Worm (Caenorhabditis elegans) whole organism, L1 larva: ENCODE results near the gene R11F4.1.

Experiments used
- C16A3.4 ChIP-seq: fragments of 150-350 bp; optimal IDR thresholded peaks from 2 replicates; lab custom pipeline; 2014; ENCODE audit warnings: missing biosample characterization, missing genetic modification characterization
- C34B4.2 ChIP-seq: sonication (generic microtip); optimal IDR thresholded peaks from 2 replicates; lab custom pipeline; 2017; ENCODE audit warnings: mild to moderate bottlenecking, missing genetic modification characterization, missing compliant biosample characterization
- Y116A8C.19 ChIP-seq: sonication (generic microtip); optimal IDR thresholded peaks from 2 replicates; lab custom pipeline; 2016; ENCODE audit warnings: missing compliant biosample characterization, missing genetic modification characterization, borderline replicate concordance
- ama-1 ChIP-seq: fragments of 150-350 bp; optimal IDR thresholded peaks from 2 replicates; lab custom pipeline; 2014
- blmp-1 ChIP-seq: fragments of 150-350 bp; optimal IDR thresholded peaks from 2 replicates; lab custom pipeline; 2014; ENCODE audit warnings: missing biosample characterization, missing genetic modification characterization
- ceh-88 ChIP-seq: fragments of 200-800 bp; sonication (Bioruptor generic); IDR thresholded peaks from 2 replicates; pipeline ENCODE4 v1.3.6; 2022; ENCODE audit warnings: missing genetic modification characterization, missing compliant biosample characterization
- ceh-90 ChIP-seq: sonication (generic microtip); optimal IDR thresholded peaks from 2 replicates; lab custom pipeline; 2016; ENCODE audit warnings: missing genetic modification characterization, missing compliant biosample characterization
- dpl-1 ChIP-seq, 3 experiments: fragments of 150-350 bp in 2 of 3; sonication (generic microtip) in 1 of 3; optimal IDR thresholded peaks; 2 replicates each; lab custom pipeline; 2014 to 2017; ENCODE audit warnings: missing biosample characterization in 3 of 3, missing genetic modification characterization in 3 of 3, missing genetic modification reagents in 3 of 3
- dsc-1 ChIP-seq: sonication (generic microtip); optimal IDR thresholded peaks from 2 replicates; lab custom pipeline; 2016; ENCODE audit warnings: mild to moderate bottlenecking, missing genetic modification characterization, missing compliant biosample characterization
- efl-1 ChIP-seq, 4 experiments: fragments of 150-350 bp; optimal IDR thresholded peaks in 3 of 4; peaks in 1 of 4; 1 replicate in 1 of 4; 2 replicates in 3 of 4; lab custom pipeline; 2014; ENCODE audit warnings: missing biosample characterization in 2 of 4, missing genetic modification characterization in 2 of 4, missing genetic modification reagents in 2 of 4
- efl-3 ChIP-seq: fragments of 200-800 bp; sonication (Bioruptor generic); optimal IDR thresholded peaks from 2 replicates; lab custom pipeline; 2018; ENCODE audit warnings: mild to moderate bottlenecking, missing genetic modification characterization, missing compliant biosample characterization
- egl-13 ChIP-seq: sonication (generic microtip); optimal IDR thresholded peaks from 2 replicates; lab custom pipeline; 2016; ENCODE audit warnings: missing genotype, missing genetic modification reagents, missing genetic modification characterization, missing compliant biosample characterization
- egl-27 ChIP-seq, 2 experiments: fragments of 150-350 bp in 1 of 2; sonication (generic microtip); optimal IDR thresholded peaks; 3 replicates each; lab custom pipeline; 2017 to 2018; ENCODE audit warnings: missing biosample characterization in 2 of 2, missing genetic modification characterization in 2 of 2, missing genetic modification reagents in 2 of 2
- elt-2 ChIP-seq: sonication (generic microtip); optimal IDR thresholded peaks from 2 replicates; lab custom pipeline; 2016; ENCODE audit warnings: missing genetic modification characterization, mild to moderate bottlenecking, inconsistent platforms, missing compliant biosample characterization, missing genetic modification reagents
- ets-5 ChIP-seq: fragments of 200-800 bp; sonication (Bioruptor generic); IDR thresholded peaks from 2 replicates; pipeline ENCODE4 v1.3.6; 2022; ENCODE audit warnings: missing genetic modification characterization, missing compliant biosample characterization
- grh-1 ChIP-seq: fragments of 200-800 bp; sonication (Bioruptor generic); IDR thresholded peaks from 2 replicates; pipeline ENCODE4 v1.3.6; 2022; ENCODE audit warnings: missing genetic modification reagents, missing genetic modification characterization, missing compliant biosample characterization
- irx-1 ChIP-seq: sonication (generic microtip); optimal IDR thresholded peaks from 2 replicates; lab custom pipeline; 2016; ENCODE audit warnings: missing genetic modification characterization, missing compliant biosample characterization
- jun-1 ChIP-seq: fragments of 150-350 bp; optimal IDR thresholded peaks from 2 replicates; lab custom pipeline; 2014; ENCODE audit warnings: missing biosample characterization, missing genetic modification reagents, missing genetic modification characterization
- lin-13 ChIP-seq: fragments of 150-350 bp; optimal IDR thresholded peaks from 2 replicates; lab custom pipeline; 2014; ENCODE audit warnings: missing biosample characterization, missing genetic modification reagents, missing genetic modification characterization
- lin-35 ChIP-seq, 2 experiments: fragments of 150-350 bp; optimal IDR thresholded peaks; 2 replicates each; lab custom pipeline; 2014; ENCODE audit warnings: missing biosample characterization in 2 of 2, missing genetic modification characterization in 2 of 2, missing genetic modification reagents in 2 of 2
- lir-3 ChIP-seq: sonication (generic microtip); optimal IDR thresholded peaks from 2 replicates; lab custom pipeline; 2016; ENCODE audit warnings: mild to moderate bottlenecking, missing genetic modification characterization, moderate library complexity, missing compliant biosample characterization; ENCODE audit not compliant: poor library complexity
- mab-9 ChIP-seq: fragments of 200-800 bp; sonication (Bioruptor generic); IDR thresholded peaks from 2 replicates; pipeline ENCODE4 v1.3.6; 2022; ENCODE audit warnings: missing genetic modification reagents, missing genetic modification characterization, missing compliant biosample characterization
- mef-2 ChIP-seq: fragments of 150-350 bp; optimal IDR thresholded peaks from 2 replicates; lab custom pipeline; 2014; ENCODE audit warnings: missing biosample characterization, missing genetic modification characterization
- nhr-11 ChIP-seq: fragments of 150-350 bp; optimal IDR thresholded peaks from 2 replicates; lab custom pipeline; 2014; ENCODE audit warnings: missing biosample characterization, missing genetic modification characterization
- nhr-12 ChIP-seq: sonication (generic microtip); optimal IDR thresholded peaks from 2 replicates; lab custom pipeline; 2017; ENCODE audit warnings: missing biosample characterization, missing genetic modification characterization
- nhr-19 ChIP-seq: fragments of 200-800 bp; sonication (Bioruptor generic); conservative IDR thresholded peaks from 2 replicates; pipeline ENCODE4 v1.3.6; 2022; ENCODE audit warnings: missing genetic modification characterization, missing compliant biosample characterization
- nhr-20 ChIP-seq: sonication (generic microtip); optimal IDR thresholded peaks from 2 replicates; lab custom pipeline; 2016; ENCODE audit warnings: mild to moderate bottlenecking, missing genetic modification characterization, missing compliant biosample characterization
- nhr-28 ChIP-seq: fragments of 150-350 bp; optimal IDR thresholded peaks from 2 replicates; lab custom pipeline; 2014; ENCODE audit warnings: missing biosample characterization, missing genetic modification characterization
- nhr-47 ChIP-seq: sonication (generic microtip); optimal IDR thresholded peaks from 2 replicates; lab custom pipeline; 2016; ENCODE audit warnings: mild to moderate bottlenecking, missing genetic modification characterization, moderate library complexity, missing compliant biosample characterization
- nhr-71 ChIP-seq: sonication (generic microtip); optimal IDR thresholded peaks from 2 replicates; lab custom pipeline; 2016; ENCODE audit warnings: mild to moderate bottlenecking, missing genetic modification characterization, moderate library complexity, missing compliant biosample characterization
- nhr-76 ChIP-seq: sonication (generic microtip); optimal IDR thresholded peaks from 2 replicates; lab custom pipeline; 2017; ENCODE audit warnings: missing biosample characterization, missing genetic modification characterization
- nhr-85 ChIP-seq: sonication (generic microtip); peaks from one replicate; lab custom pipeline; 2016; ENCODE audit warnings: missing genetic modification characterization, inconsistent platforms, missing compliant biosample characterization
- nhr-90 ChIP-seq: sonication (generic microtip); optimal IDR thresholded peaks from 2 replicates; lab custom pipeline; 2016; ENCODE audit warnings: mild to moderate bottlenecking, missing genetic modification characterization, missing compliant biosample characterization; ENCODE audit not compliant: poor library complexity
- pqm-1 ChIP-seq: sonication (generic microtip); optimal IDR thresholded peaks from 3 replicates; lab custom pipeline; 2017; ENCODE audit warnings: missing biosample characterization, missing genetic modification characterization
- rnt-1 ChIP-seq: sonication (generic microtip); optimal IDR thresholded peaks from 2 replicates; lab custom pipeline; 2016; ENCODE audit warnings: mild to moderate bottlenecking, missing genetic modification characterization, moderate library complexity, missing compliant biosample characterization
- snpc-4 ChIP-seq: fragments of 150-350 bp; optimal IDR thresholded peaks from 2 replicates; lab custom pipeline; 2014; ENCODE audit warnings: missing biosample characterization, missing genetic modification characterization
- sox-4 ChIP-seq: sonication (generic microtip); optimal IDR thresholded peaks from 2 replicates; lab custom pipeline; 2016; ENCODE audit warnings: missing genetic modification characterization, missing compliant biosample characterization
- sptf-1 ChIP-seq: fragments of 150-350 bp; optimal IDR thresholded peaks from 2 replicates; lab custom pipeline; 2014; ENCODE audit warnings: missing biosample characterization, missing genetic modification characterization
- tbx-2 ChIP-seq: sonication (generic microtip); optimal IDR thresholded peaks from 2 replicates; lab custom pipeline; 2016; ENCODE audit warnings: missing genetic modification characterization, missing compliant biosample characterization
- unc-130 ChIP-seq: fragments of 150-350 bp; optimal IDR thresholded peaks from 2 replicates; lab custom pipeline; 2017; ENCODE audit warnings: missing biosample characterization, missing genetic modification characterization, inconsistent platforms
- unc-62 ChIP-seq: fragments of 150-350 bp; optimal IDR thresholded peaks from 2 replicates; lab custom pipeline; 2014; ENCODE audit warnings: missing biosample characterization, missing genetic modification reagents, missing genetic modification characterization
- unc-86 ChIP-seq: sonication (generic microtip); optimal IDR thresholded peaks from 2 replicates; lab custom pipeline; 2016; ENCODE audit warnings: missing genetic modification characterization, missing compliant biosample characterization
- unc-98 ChIP-seq: fragments of 200-800 bp; sonication (Bioruptor generic); IDR thresholded peaks from 2 replicates; pipeline ENCODE4 v1.3.6; 2022; ENCODE audit warnings: missing genetic modification characterization, missing compliant biosample characterization
- ztf-4 ChIP-seq: fragments of 150-350 bp; optimal IDR thresholded peaks from 2 replicates; lab custom pipeline; 2014; ENCODE audit warnings: missing biosample characterization, missing genetic modification characterization

Gene R11F4.1

DNA sequence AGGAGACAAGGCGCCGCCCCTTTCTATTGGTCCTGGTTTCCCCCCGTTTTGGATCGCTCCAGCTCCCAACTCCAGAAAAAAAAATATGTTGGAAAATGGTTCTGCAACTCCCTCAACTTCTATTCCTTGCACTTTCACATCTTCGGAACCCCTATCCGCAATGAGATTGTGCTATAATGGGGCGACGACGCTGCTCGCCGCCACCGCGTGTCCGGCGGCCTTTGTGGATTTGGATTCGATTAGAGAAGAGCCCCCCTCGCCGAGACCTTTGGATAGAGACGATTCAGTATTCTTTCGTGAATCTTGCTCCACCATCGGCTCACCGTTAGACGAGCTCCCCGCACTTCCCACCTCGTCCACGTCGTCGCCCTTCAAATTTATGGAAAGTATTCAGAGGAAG lies 15.5 kb downstream of the R11F4.1 start:
- no peak for TF ChIP-seq nhr-85 (tag; lab: Kevin White, UChicago)
- no peak for TF ChIP-seq snpc-4
- no peak for TF ChIP-seq mab-9 (GFP tag; lab: Robert Waterston, UW)
- no peak for TF ChIP-seq nhr-19
- no peak for TF ChIP-seq elt-2 (tag; lab: Kevin White, UChicago)
- no peak for TF ChIP-seq rnt-1 (tag; lab: Kevin White, UChicago)
- TF ChIP-seq sptf-1, result no peak
- TF ChIP-seq efl-1 (optimal IDR thresholded peaks at IDR 0.05; lab: Kevin White, UChicago), result no peak
- no peak for TF ChIP-seq efl-1 (GFP tag; optimal IDR thresholded peaks at IDR 0.05 in 1 of 2; lab: Kevin White, UChicago)
- TF ChIP-seq dpl-1 (GFP tag; optimal IDR thresholded peaks at IDR 0.05; lab: Kevin White, UChicago), result no peak
- TF ChIP-seq lir-3 (tag; lab: Kevin White, UChicago), result no peak
- no peak for TF ChIP-seq pqm-1
- TF ChIP-seq lin-13 (GFP tag; lab: Kevin White, UChicago), result no peak
- TF ChIP-seq egl-13, result no peak

DNA sequence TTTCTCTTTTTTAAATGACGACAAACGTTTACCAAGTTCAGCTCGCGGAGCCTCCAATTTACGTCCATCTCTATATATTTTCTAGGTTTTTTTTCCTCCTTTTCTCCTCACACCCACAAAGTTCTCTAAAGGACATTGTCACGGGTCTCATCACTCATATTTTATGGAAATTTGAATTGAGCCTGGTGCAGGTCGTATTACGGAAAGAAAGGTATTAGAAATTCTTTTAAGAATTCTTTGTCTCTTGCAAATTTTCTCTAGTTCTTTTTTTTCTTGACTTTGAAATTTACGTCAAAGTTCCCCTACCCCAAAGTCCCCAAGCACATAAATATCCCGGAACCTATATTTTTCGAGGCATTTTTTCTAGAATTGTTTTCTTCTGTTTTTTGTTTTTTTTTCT lies 26.8 kb downstream of the R11F4.1 start:
- TF ChIP-seq unc-62 (GFP tag; lab: Kevin White, UChicago) (no peak), C16A3.4 (tag; lab: Kevin White, UChicago) (no peak), ceh-88 (GFP tag; lab: Robert Waterston, UW) (no peak), nhr-90 (tag; lab: Kevin White, UChicago) (no peak), nhr-71 (tag; lab: Kevin White, UChicago) (no peak), ama-1 (lab: Kevin White, UChicago) (no peak), sox-4 (tag; lab: Kevin White, UChicago) (no peak), Y116A8C.19 (tag; lab: Kevin White, UChicago) (no peak), lin-35 (GFP tag; optimal IDR thresholded peaks at IDR 0.05; lab: Kevin White, UChicago) (no peak), nhr-76 (no peak), nhr-11 (tag; lab: Kevin White, UChicago) (no peak), ceh-90 (no peak), efl-3 (GFP tag; lab: Kevin White, UChicago) (no peak), irx-1 (no peak)

DNA sequence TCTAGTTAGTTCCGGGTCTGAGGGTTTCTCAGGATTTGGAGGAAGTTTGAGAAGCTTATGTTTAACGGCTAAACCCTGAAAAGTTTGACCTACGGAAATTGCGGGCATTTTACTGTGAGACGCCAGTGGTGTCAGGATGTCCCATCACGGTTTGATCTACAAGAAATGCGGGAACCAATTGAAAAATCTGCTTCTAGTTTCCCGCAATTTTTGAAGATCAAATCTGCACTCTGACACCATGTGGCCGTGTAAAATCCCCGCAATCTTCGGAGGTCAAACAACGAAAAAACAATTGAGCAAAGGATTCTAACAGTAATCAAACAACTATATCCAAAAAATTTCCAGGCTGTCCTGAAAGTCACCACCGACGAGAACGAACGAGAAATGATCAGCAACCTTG lies 31.2 kb downstream of the R11F4.1 start:
- TF ChIP-seq dpl-1 (GFP tag; optimal IDR thresholded peaks at IDR 0.05; lab: Kevin White, UChicago) (no peak), unc-98 (no peak), nhr-28 (no peak), nhr-20 (no peak), jun-1 (no peak), blmp-1 (tag; lab: Kevin White, UChicago) (no peak), C34B4.2 (no peak), ceh-90 (no peak), ztf-4 (no peak), egl-27 (tag; optimal IDR thresholded peaks at IDR 0.05; lab: Kevin White, UChicago) (no peak), nhr-47 (tag; lab: Kevin White, UChicago) (no peak), nhr-12 (tag; lab: Kevin White, UChicago) (no peak), ama-1 (lab: Kevin White, UChicago) (no peak), mef-2 (tag; lab: Kevin White, UChicago) (no peak)
- TF ChIP-seq, all 84 proteins: peak for 0

DNA sequence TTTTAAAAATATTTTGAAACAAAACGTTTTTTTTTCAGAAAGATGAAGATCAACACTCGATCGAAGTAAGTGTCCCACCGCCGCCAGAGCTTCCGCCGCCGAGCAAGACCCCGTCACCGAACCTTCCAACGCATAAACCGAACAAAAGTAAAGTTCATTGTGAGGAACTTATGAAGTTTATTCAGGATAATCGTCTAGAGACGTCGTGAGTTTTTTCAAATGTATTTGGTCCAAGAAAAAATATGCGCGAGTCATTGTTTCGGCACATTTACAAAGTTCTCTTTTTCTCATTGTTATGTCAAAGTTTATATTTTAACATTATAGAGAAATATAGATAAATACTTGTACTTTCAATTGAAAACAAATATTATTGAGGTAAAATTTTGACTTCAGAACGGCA lies 33.5 kb downstream of the R11F4.1 start:
- TF ChIP-seq dsc-1 (tag; lab: Kevin White, UChicago), result no peak
- TF ChIP-seq unc-130 (tag; lab: Kevin White, UChicago), result no peak
- TF ChIP-seq ets-5 (GFP tag; lab: Robert Waterston, UW), result no peak
- TF ChIP-seq grh-1 (GFP tag; lab: Robert Waterston, UW), result no peak
- no peak for TF ChIP-seq nhr-76
- TF ChIP-seq unc-86 (tag; lab: Kevin White, UChicago), result no peak
- no peak for TF ChIP-seq tbx-2 (tag; lab: Kevin White, UChicago)
- TF ChIP-seq egl-27 (tag; optimal IDR thresholded peaks at IDR 0.05; lab: Kevin White, UChicago), result no peak
